Worm (Caenorhabditis elegans): ENCODE data around the gene C56E10.3.

The C56E10.3 gene

ce11 chrX:6646387-6647061, 1.1 kb downstream of the C56E10.3 start (continued):
- TF ChIP-seq nhr-84 (tag; optimal IDR thresholded peaks at IDR 0.05) = no peak
- TF ChIP-seq lin-35 (GFP tag; optimal IDR thresholded peaks at IDR 0.05) = peak in 1 of 2 experiments; percentile 27
- TF ChIP-seq egl-27 (tag; optimal IDR thresholded peaks at IDR 0.05) = no peak
- TF ChIP-seq ama-1 (optimal IDR thresholded peaks at IDR 0.05) = no peak
- TF ChIP-seq sptf-1 (tag; optimal IDR thresholded peaks at IDR 0.05) = no peak
- TF ChIP-seq dsc-1 (tag; optimal IDR thresholded peaks at IDR 0.05) = no peak
- peak; percentile 50 for TF ChIP-seq snu-23 (GFP tag; optimal IDR thresholded peaks at IDR 0.05)
- TF ChIP-seq nhr-85 (tag) = peak; percentile 19
- TF ChIP-seq fkh-10 (GFP tag; optimal IDR thresholded peaks at IDR 0.05) = no peak
- TF ChIP-seq Y116A8C.19 (tag; optimal IDR thresholded peaks at IDR 0.05; ENCODE audit: borderline replicate concordance) = no peak
- TF ChIP-seq hlh-4 (tag; optimal IDR thresholded peaks at IDR 0.05) = no peak
- TF ChIP-seq xbp-1 (tag; optimal IDR thresholded peaks at IDR 0.05) = no peak
- TF ChIP-seq nhr-20 (tag; optimal IDR thresholded peaks at IDR 0.05) = peak; percentile 72
- no peak for TF ChIP-seq nhr-12 (tag; optimal IDR thresholded peaks at IDR 0.05)
- no peak for TF ChIP-seq vab-15 (tag; optimal IDR thresholded peaks at IDR 0.05)
- peak; percentile 51; the same call in 1 of the 2 replicates for TF ChIP-seq grh-1 (GFP tag; IDR thresholded peaks at IDR 0.05)

- TF ChIP-seq lin-14 (GFP tag; optimal IDR thresholded peaks at IDR 0.05) = peak; percentile 15
- no peak for TF ChIP-seq efl-1 (optimal IDR thresholded peaks at IDR 0.05)
- TF ChIP-seq efl-1 (GFP tag; optimal IDR thresholded peaks at IDR 0.05 in 1 of 2) = peak in 1 of 2 experiments; percentile 79
- TF ChIP-seq nhr-90 (tag; optimal IDR thresholded peaks at IDR 0.05; ENCODE audit: poor library complexity) = peak; percentile 0
- no peak for TF ChIP-seq unc-98 (GFP tag; IDR thresholded peaks at IDR 0.05)
- peak; percentile 49 for TF ChIP-seq blmp-1 (tag; optimal IDR thresholded peaks at IDR 0.05)
- TF ChIP-seq nhr-77 (tag; optimal IDR thresholded peaks at IDR 0.05) = no peak
- peak in 1 of 6 experiments; percentile 31 for TF ChIP-seq elt-3 (tag; optimal IDR thresholded peaks at IDR 0.05)
These were observed 4.1 kb downstream of the C56E10.3 start for ce11 chrX:6649573-6649972.

ce11 chrX:6653173-6653572, 7.7 kb downstream of the C56E10.3 start:
- TF ChIP-seq alr-1 (tag; optimal IDR thresholded peaks at IDR 0.05; ENCODE audit: borderline replicate concordance) (no peak), lin-15B (tag; optimal IDR thresholded peaks at IDR 0.05) (no peak), Y116A8C.19 (tag; optimal IDR thresholded peaks at IDR 0.05; ENCODE audit: borderline replicate concordance) (no peak), jun-1 (tag; optimal IDR thresholded peaks at IDR 0.05) (no peak), mdl-1 (tag; optimal IDR thresholded peaks at IDR 0.05) (no peak), nhr-237 (tag; optimal IDR thresholded peaks at IDR 0.05) (no peak), fkh-10 (GFP tag; optimal IDR thresholded peaks at IDR 0.05) (no peak), lin-39 (tag; optimal IDR thresholded peaks at IDR 0.05) (no peak), nhr-85 (tag) (peak; percentile 37), zip-4 (GFP tag; optimal IDR thresholded peaks at IDR 0.05) (no peak), pax-3 (tag; optimal IDR thresholded peaks at IDR 0.05) (no peak), swsn-7 (tag; optimal IDR thresholded peaks at IDR 0.05) (no peak), egl-27 (tag; optimal IDR thresholded peaks at IDR 0.05) (no peak), lir-3 (tag; optimal IDR thresholded peaks at IDR 0.05; ENCODE audit: poor library complexity) (no peak), lin-14 (GFP tag; optimal IDR thresholded peaks at IDR 0.05) (peak; percentile 49), blmp-1 (tag; optimal IDR thresholded peaks at IDR 0.05) (peak; percentile 48), C34B4.2 (tag; optimal IDR thresholded peaks at IDR 0.05) (no peak), ces-1 (GFP tag; optimal IDR thresholded peaks at IDR 0.05) (no peak), ceh-82 (tag; optimal IDR thresholded peaks at IDR 0.05) (peak in 1 of 3 experiments; percentile 25), pag-3 (tag; optimal IDR thresholded peaks at IDR 0.05; ENCODE audit: borderline replicate concordance, insufficient read depth) (no peak), dpl-1 (GFP tag; optimal IDR thresholded peaks at IDR 0.05) (no peak), unc-62 (GFP tag; optimal IDR thresholded peaks at IDR 0.05) (no peak), ceh-90 (tag; optimal IDR thresholded peaks at IDR 0.05) (no peak), fos-1 (tag; optimal IDR thresholded peaks at IDR 0.05) (no peak), hlh-17 (GFP tag; optimal IDR thresholded peaks at IDR 0.05; ENCODE audit: borderline replicate concordance) (no peak), irx-1 (tag; optimal IDR thresholded peaks at IDR 0.05) (no peak), nhr-20 (tag; optimal IDR thresholded peaks at IDR 0.05) (peak; percentile 39), aha-1 (tag; optimal IDR thresholded peaks at IDR 0.05) (no peak), nhr-12 (tag; optimal IDR thresholded peaks at IDR 0.05) (no peak), unc-30 (tag; optimal IDR thresholded peaks at IDR 0.05) (no peak), ceh-88 (GFP tag; IDR thresholded peaks at IDR 0.05) (no peak), fkh-8 (tag; optimal IDR thresholded peaks at IDR 0.05) (no peak)
